Fruit fly (Drosophila melanogaster): ENCODE data around the gene Pus10.

Gene Pus10

DNA sequence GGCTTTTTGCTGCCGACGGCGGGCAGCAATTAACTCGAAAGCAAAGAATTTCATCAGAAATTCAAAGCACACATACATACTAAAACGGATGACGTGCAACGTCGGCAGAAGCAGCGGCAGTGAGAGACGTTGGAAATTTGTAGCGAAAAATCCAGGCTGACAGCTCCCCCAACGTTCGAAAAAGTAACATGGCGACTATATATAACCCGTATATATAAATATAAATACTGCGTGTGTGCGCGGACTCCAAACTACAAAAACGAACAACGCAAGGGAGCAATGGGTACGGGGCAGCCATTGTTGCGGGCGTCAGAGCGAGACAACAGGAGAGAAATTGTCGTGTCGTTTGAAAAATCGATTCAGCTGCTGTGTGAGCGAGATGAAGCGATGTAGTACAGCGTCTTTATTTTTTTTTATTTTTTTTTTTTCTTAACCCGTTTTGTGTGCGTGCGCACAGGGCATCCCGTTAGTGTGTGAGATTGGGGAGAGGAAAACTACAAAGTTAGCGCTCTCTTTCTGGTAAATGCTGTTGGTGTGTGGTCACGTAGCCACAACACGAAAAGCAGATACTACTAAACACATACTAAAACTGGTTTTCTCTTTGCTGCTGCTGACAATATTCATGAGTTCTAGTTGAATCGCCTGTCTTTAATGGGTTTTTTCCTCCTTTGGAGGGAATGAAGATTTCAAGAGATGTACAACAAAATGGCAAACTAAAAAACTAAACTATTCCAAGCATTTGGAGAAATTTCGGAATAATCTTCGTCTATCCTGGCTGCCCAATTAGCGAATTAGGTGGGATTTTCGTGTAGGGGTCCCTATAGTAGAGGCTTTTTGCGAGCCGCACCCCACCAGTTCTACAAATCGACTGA, 5.7 kb upstream of the Pus10 start (continued):
- TF ChIP-seq Dek (tag; optimal IDR thresholded peaks at IDR 0.05), result no peak
- no peak for TF ChIP-seq Sry-β (GFP tag; optimal IDR thresholded peaks at IDR 0.05)
- TF ChIP-seq CG12942 (GFP tag; optimal IDR thresholded peaks at IDR 0.05), result no peak
- no peak for TF ChIP-seq CG15696 (tag; optimal IDR thresholded peaks at IDR 0.05)
- no peak for TF ChIP-seq fd64A (GFP tag; optimal IDR thresholded peaks at IDR 0.05)
- TF ChIP-seq amos (GFP tag; IDR thresholded peaks at IDR 0.05; ENCODE audit: partially characterized antibody), result no peak
- no peak for TF ChIP-seq rib (GFP tag; IDR thresholded peaks at IDR 0.05)
- no peak for TF ChIP-seq Gug (GFP tag; IDR thresholded peaks at IDR 0.05)
- TF ChIP-seq CG3726 (GFP tag; IDR thresholded peaks at IDR 0.05), result no peak
- TF ChIP-seq lab (GFP tag; optimal IDR thresholded peaks at IDR 0.05), result peak; percentile 56
- no peak for TF ChIP-seq CG9215 (GFP tag; IDR thresholded peaks at IDR 0.05)
- TF ChIP-seq CG10209 (GFP tag; optimal IDR thresholded peaks at IDR 0.05), result peak; percentile 6
- no peak for TF ChIP-seq Doc3 (GFP tag; IDR thresholded peaks at IDR 0.05; ENCODE audit: partially characterized antibody)
- peak; percentile 55 for TF ChIP-seq org-1 (GFP tag; optimal IDR thresholded peaks at IDR 0.05)
- TF ChIP-seq Camta (GFP tag; optimal IDR thresholded peaks at IDR 0.05), result peak; percentile 14

DNA sequence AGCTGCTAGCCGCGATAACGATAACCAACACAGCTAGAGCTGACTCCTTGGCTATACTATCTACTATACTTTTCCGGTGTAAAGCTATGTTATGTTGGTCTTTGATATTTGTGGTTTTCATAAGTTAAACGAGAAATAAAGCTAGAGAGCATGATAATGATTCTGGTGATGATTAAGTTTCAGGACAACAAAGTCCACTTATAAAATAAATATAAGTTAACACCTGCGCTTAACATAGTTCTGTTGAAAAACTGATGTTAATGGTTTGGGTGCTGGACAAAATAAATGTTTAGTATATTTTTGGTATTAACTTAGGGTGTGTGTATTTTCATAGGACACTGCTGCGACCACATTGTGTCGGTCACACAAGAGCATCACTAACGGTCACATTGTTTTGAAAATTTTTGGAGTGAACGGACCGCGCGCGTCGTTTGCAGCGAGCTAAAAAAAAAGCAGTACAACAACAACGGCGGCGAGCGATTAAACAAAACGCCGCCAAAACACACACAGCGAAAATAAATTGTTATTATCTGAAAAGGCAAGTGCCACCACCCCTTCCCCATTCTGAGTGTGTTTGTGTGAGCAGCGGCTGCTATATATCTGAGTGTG, 3.6 kb upstream of the Pus10 start, which contains the start of the genes CG33635 and spen:
Gene CG33635, minus strand, starts transcription at position 16 of the 609 bp plus-strand sequence.
Gene spen, plus strand, starts transcription at position 384 of the 609 bp plus-strand sequence.
- TF ChIP-seq CG17912 (GFP tag; optimal IDR thresholded peaks at IDR 0.05) (peak; percentile 79), kah (GFP tag; optimal IDR thresholded peaks at IDR 0.05) (no peak), CG1024 (GFP tag; IDR thresholded peaks at IDR 0.05) (no peak), wek (GFP tag; optimal IDR thresholded peaks at IDR 0.05) (peak; percentile 33), CG9215 (GFP tag; IDR thresholded peaks at IDR 0.05) (no peak), MESR4 (GFP tag; optimal IDR thresholded peaks at IDR 0.05) (peak; percentile 26), pho (GFP tag; optimal IDR thresholded peaks at IDR 0.05) (peak; percentile 29), ab (GFP tag; optimal IDR thresholded peaks at IDR 0.05) (no peak), CG7928 (GFP tag; optimal IDR thresholded peaks at IDR 0.05) (no peak), Pdp1 (GFP tag; optimal IDR thresholded peaks at IDR 0.05) (peak; percentile 13 to 63), nmo (GFP tag; optimal IDR thresholded peaks at IDR 0.05) (peak; percentile 63), CTCF (GFP tag; optimal IDR thresholded peaks at IDR 0.05) (no peak), CG13287 (GFP tag; IDR thresholded peaks at IDR 0.05; ENCODE audit: partially characterized antibody) (no peak), seq (GFP tag; IDR thresholded peaks at IDR 0.05) (no peak), CG7745 (tag; optimal IDR thresholded peaks at IDR 0.05) (no peak), D (optimal IDR thresholded peaks at IDR 0.05) (no peak), D (GFP tag; optimal IDR thresholded peaks at IDR 0.05) (no peak), eyg (GFP tag; optimal IDR thresholded peaks at IDR 0.05) (peak; percentile 25), CG10979 (tag; optimal IDR thresholded peaks at IDR 0.05) (peak; percentile 26), zen (tag; optimal IDR thresholded peaks at IDR 0.05) (peak; percentile 33), Mad (GFP tag; optimal IDR thresholded peaks at IDR 0.05) (no peak), HLH4C (GFP tag; IDR thresholded peaks at IDR 0.05; ENCODE audit: partially characterized antibody) (no peak), CG15073 (GFP tag; optimal IDR thresholded peaks at IDR 0.05) (no peak), CG34224 (GFP tag; IDR thresholded peaks at IDR 0.05; ENCODE audit: partially characterized antibody) (no peak), Dp (GFP tag; optimal IDR thresholded peaks at IDR 0.05) (peak; percentile 38), CG32767 (GFP tag; IDR thresholded peaks at IDR 0.05) (no peak), CG18262 (tag; optimal IDR thresholded peaks at IDR 0.05) (peak; percentile 26), Scr (GFP tag; IDR thresholded peaks at IDR 0.05; ENCODE audit: partially characterized antibody) (no peak), CG12071 (GFP tag; optimal IDR thresholded peaks at IDR 0.05) (peak; percentile 20), Spps (tag; optimal IDR thresholded peaks at IDR 0.05) (peak; percentile 35), CG10366 (GFP tag; IDR thresholded peaks at IDR 0.05) (no peak), NfI (GFP tag; optimal IDR thresholded peaks at IDR 0.05) (peak; percentile 11), bigmax (GFP tag; optimal IDR thresholded peaks at IDR 0.05) (peak; percentile 48), CG9609 (GFP tag; optimal IDR thresholded peaks at IDR 0.05) (no peak)

All from whole organism, embryonic.